Worm (Caenorhabditis elegans) whole organism, young adult: ENCODE data around the gene clec-182.

ENCODE experiments used
- attf-5 ChIP-seq: fragments of 200-800 bp; sonication (Bioruptor generic); optimal IDR thresholded peaks from 2 replicates; lab custom pipeline; 2018; ENCODE audit warnings: mild to moderate bottlenecking, missing genetic modification characterization, missing compliant biosample characterization
- nfyb-1 ChIP-seq: fragments of 200-800 bp; sonication (Bioruptor generic); IDR thresholded peaks from 2 replicates; pipeline ENCODE4 v1.3.6; 2022; ENCODE audit warnings: missing genetic modification reagents, missing genetic modification characterization, missing compliant biosample characterization

Gene clec-182

DNA sequence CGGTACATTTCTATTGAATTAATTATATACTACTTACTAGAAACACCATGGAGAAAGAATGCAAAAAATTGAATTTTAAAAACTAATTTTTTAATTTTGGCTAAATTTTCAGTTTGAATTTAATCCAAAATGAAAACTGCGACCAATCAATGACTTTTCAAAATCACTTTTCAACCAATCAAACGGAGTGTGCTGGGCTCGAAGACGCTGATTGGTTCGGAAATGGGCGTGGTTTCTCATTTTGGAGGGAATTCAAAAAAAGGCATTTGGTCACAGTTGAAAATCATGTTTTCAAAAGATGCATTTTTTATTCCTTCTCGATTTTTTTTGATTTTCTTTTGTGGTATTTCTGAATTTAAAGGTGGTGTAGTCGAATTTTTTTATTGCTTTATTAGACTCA is 49.2 kb downstream of the clec-182 start:
- TF ChIP-seq nfyb-1 (GFP tag; lab: Robert Waterston, UW) (0 out of 2 replicates have a peak, but pooled peaks have one; percentile 36), attf-5 (no peak)
